Worm (Caenorhabditis elegans) whole organism, L1 larva: ENCODE results near the gene zmp-3.

Experiments used
- ces-1 ChIP-seq: fragments of 150-350 bp; optimal IDR thresholded peaks from 2 replicates; lab custom pipeline; 2014; ENCODE audit warnings: missing biosample characterization, missing genetic modification reagents, missing genetic modification characterization
- skn-1 ChIP-seq: fragments of 150-350 bp; optimal IDR thresholded peaks from 2 replicates; lab custom pipeline; 2014; ENCODE audit warnings: missing biosample characterization, missing genetic modification characterization

DNA sequence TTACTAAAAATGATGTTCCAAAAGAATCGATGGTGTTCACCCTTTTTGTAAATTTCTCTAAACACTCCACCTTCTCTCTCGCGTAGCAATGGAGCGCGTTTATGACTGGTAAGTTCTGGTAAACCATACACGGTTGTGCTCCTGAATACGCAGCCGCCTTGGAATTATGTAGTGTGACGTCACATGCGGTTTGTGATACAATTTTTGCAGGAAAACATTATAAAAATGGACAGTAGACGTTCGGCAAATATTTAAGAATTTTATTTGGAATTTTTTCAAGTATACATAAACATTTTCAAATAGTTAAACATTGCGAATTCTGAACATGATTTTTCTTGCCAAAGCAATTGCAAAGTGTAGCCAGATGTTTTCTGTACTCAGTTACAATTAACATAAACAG lies 31.9 kb downstream of the zmp-3 start, which contains the start of gene F37B4.10:
- TF ChIP-seq skn-1 (tag; lab: Kevin White, UChicago) (no peak), ces-1 (GFP tag; lab: Kevin White, UChicago) (no peak)
